Fruit fly (Drosophila melanogaster) whole organism, embryonic: ENCODE results near the gene Hsp22.

Source experiments
- Asciz ChIP-seq: fragments of 200-800 bp; sonication (Bioruptor generic); optimal IDR thresholded peaks from 2 replicates; lab custom pipeline; 2017; ENCODE audit warnings: missing biosample characterization, mild to moderate bottlenecking, missing genetic modification characterization, missing genetic modification reagents
- CG11085 ChIP-seq: fragments of 200-800 bp; sonication (Bioruptor generic); IDR thresholded peaks from 2 replicates; pipeline ENCODE4 v1.3.6; 2022; ENCODE audit warnings: missing biosample characterization, missing genetic modification characterization
- CG12769 ChIP-seq: fragments of 200-800 bp; sonication (Bioruptor generic); optimal IDR thresholded peaks from 2 replicates; lab custom pipeline; 2019; ENCODE audit warnings: missing biosample characterization, mild to moderate bottlenecking, missing genetic modification characterization, moderate library complexity
- CG1602 ChIP-seq: fragments of 200-800 bp; sonication (Bioruptor generic); optimal IDR thresholded peaks from 3 replicates; lab custom pipeline; 2016; ENCODE audit warnings: missing biosample characterization, missing genetic modification characterization
- CG30020 ChIP-seq: fragments of 200-800 bp; optimal IDR thresholded peaks from 2 replicates; lab custom pipeline; 2019; ENCODE audit warnings: missing biosample characterization, mild to moderate bottlenecking, missing genetic modification characterization, moderate library complexity
- CG34376 ChIP-seq: fragments of 200-800 bp; sonication (Bioruptor generic); optimal IDR thresholded peaks from 2 replicates; lab custom pipeline; 2018; ENCODE audit warnings: missing biosample characterization, mild to moderate bottlenecking, missing genetic modification characterization
- CG4282 ChIP-seq: fragments of 200-800 bp; sonication (Bioruptor generic); optimal IDR thresholded peaks from 2 replicates; lab custom pipeline; 2016; ENCODE audit warnings: missing biosample characterization, missing genetic modification characterization
- CG8290 ChIP-seq, 3 experiments: fragments of 200-800 bp; sonication (Bioruptor generic); optimal IDR thresholded peaks; 2 replicates each; lab custom pipeline; 2016 to 2019; ENCODE audit warnings: missing biosample characterization in 3 of 3, missing genetic modification characterization in 3 of 3, mild to moderate bottlenecking in 2 of 3, moderate library complexity in 1 of 3
- CG9797 ChIP-seq: fragments of 200-800 bp; sonication (Bioruptor generic); optimal IDR thresholded peaks from 3 replicates; lab custom pipeline; 2018; ENCODE audit warnings: missing biosample characterization, mild to moderate bottlenecking, missing genetic modification characterization
- CG9876 ChIP-seq: fragments of 200-800 bp; sonication (Bioruptor generic); optimal IDR thresholded peaks from 2 replicates; lab custom pipeline; 2016; ENCODE audit warnings: missing biosample characterization, missing genetic modification characterization
- CHES-1-like ChIP-seq: fragments of 200-800 bp; sonication (Bioruptor generic); optimal IDR thresholded peaks from 2 replicates; lab custom pipeline; 2016; ENCODE audit warnings: missing biosample characterization, missing genetic modification characterization
- D ChIP-seq, 2 experiments: fragments of 200-800 bp in 1 of 2; fragments of >200 bp in 1 of 2; sonication (Bioruptor generic) in 1 of 2; optimal IDR thresholded peaks; 2 replicates in 1 of 2; 3 replicates in 1 of 2; lab custom pipeline; 2017; ENCODE audit warnings: mild to moderate bottlenecking in 1 of 2, missing biosample characterization in 1 of 2, missing genetic modification characterization in 1 of 2, missing genetic modification reagents in 1 of 2
- ERR ChIP-seq: fragments of 200-800 bp; sonication (Bioruptor generic); optimal IDR thresholded peaks from 2 replicates; lab custom pipeline; 2016; ENCODE audit warnings: missing biosample characterization, missing genetic modification characterization
- Ets65A ChIP-seq: fragments of 200-800 bp; sonication (Bioruptor generic); peaks from one replicate; lab custom pipeline; 2016; ENCODE audit warnings: missing biosample characterization, missing genetic modification characterization
- Fer1 ChIP-seq: fragments of 200-800 bp; sonication (Bioruptor generic); optimal IDR thresholded peaks from 2 replicates; lab custom pipeline; 2017; ENCODE audit warnings: missing biosample characterization, mild to moderate bottlenecking, missing genetic modification characterization
- Hand ChIP-seq: fragments of 200-800 bp; sonication (Bioruptor generic); optimal IDR thresholded peaks from 2 replicates; lab custom pipeline; 2017; ENCODE audit warnings: mild to moderate bottlenecking, missing biosample characterization, missing genetic modification reagents, missing genetic modification characterization
- Jarid2 ChIP-seq: fragments of 200-800 bp; sonication (Bioruptor generic); optimal IDR thresholded peaks from 3 replicates; lab custom pipeline; 2017; ENCODE audit warnings: mild to moderate bottlenecking, missing biosample characterization, missing genetic modification reagents, missing genetic modification characterization
- Kr ChIP-seq: fragments of 200-800 bp; sonication (Bioruptor generic); optimal IDR thresholded peaks from 2 replicates; lab custom pipeline; 2017; ENCODE audit warnings: missing biosample characterization, mild to moderate bottlenecking, missing genetic modification characterization
- Med ChIP-seq: fragments of 200-800 bp; sonication (Bioruptor generic); peaks from one replicate; lab custom pipeline; 2016; ENCODE audit warnings: missing biosample characterization, missing genetic modification characterization, mild to moderate bottlenecking, inconsistent platforms, moderate library complexity
- Nf-YA ChIP-seq: fragments of 200-800 bp; sonication (Bioruptor generic); IDR thresholded peaks from 2 replicates; pipeline ENCODE4 v1.3.6; 2022; ENCODE audit warnings: missing biosample characterization, missing genetic modification characterization
- NfI ChIP-seq: fragments of 200-800 bp; sonication (Bioruptor generic); optimal IDR thresholded peaks from 3 replicates; lab custom pipeline; 2018; ENCODE audit warnings: missing biosample characterization, mild to moderate bottlenecking, missing genetic modification characterization, moderate library complexity
- Sry-β ChIP-seq: fragments of 200-800 bp; sonication (Bioruptor generic); optimal IDR thresholded peaks from 2 replicates; lab custom pipeline; 2018; ENCODE audit warnings: missing biosample characterization, mild to moderate bottlenecking, missing genetic modification characterization, moderate library complexity
- Taf1 ChIP-seq: fragments of 200-800 bp; sonication (Bioruptor generic); IDR thresholded peaks from 2 replicates; pipeline ENCODE4 v1.3.6; 2022; ENCODE audit warnings: missing biosample characterization, missing genetic modification characterization
- Trl ChIP-seq, 3 experiments: fragments of >200 bp in 2 of 3; fragments of 200-800 bp in 1 of 3; sonication (Bioruptor generic) in 1 of 3; optimal IDR thresholded peaks; 2 replicates in 1 of 3; 3 replicates in 2 of 3; lab custom pipeline; 2016 to 2017; ENCODE audit warnings: missing biosample characterization in 1 of 3, missing genetic modification characterization in 1 of 3
- ac ChIP-seq: fragments of 200-800 bp; sonication (Bioruptor generic); optimal IDR thresholded peaks from 3 replicates; lab custom pipeline; 2017; ENCODE audit warnings: missing biosample characterization, mild to moderate bottlenecking, missing genetic modification characterization
- ara ChIP-seq: fragments of 200-800 bp; sonication (Bioruptor generic); IDR thresholded peaks from 2 replicates; pipeline ENCODE4 v1.3.6; 2022; ENCODE audit warnings: missing biosample characterization, missing genetic modification characterization
- cato ChIP-seq: fragments of 200-800 bp; sonication (Bioruptor generic); optimal IDR thresholded peaks from 2 replicates; lab custom pipeline; 2016; ENCODE audit warnings: missing biosample characterization, missing genetic modification characterization, borderline replicate concordance
- danr ChIP-seq: fragments of 200-800 bp; sonication (Bioruptor generic); IDR thresholded peaks from 2 replicates; pipeline ENCODE4 v1.3.6; 2022; ENCODE audit warnings: missing biosample characterization, missing genetic modification characterization
- dm ChIP-seq: fragments of 200-800 bp; sonication (Bioruptor generic); optimal IDR thresholded peaks from 3 replicates; lab custom pipeline; 2016; ENCODE audit warnings: missing biosample characterization, missing genetic modification characterization
- ewg ChIP-seq: fragments of 200-800 bp; sonication (Bioruptor generic); optimal IDR thresholded peaks from 3 replicates; lab custom pipeline; 2017; ENCODE audit warnings: mild to moderate bottlenecking, missing biosample characterization, missing genetic modification reagents, missing genetic modification characterization
- fd96Cb ChIP-seq: fragments of 200-800 bp; sonication (Bioruptor generic); optimal IDR thresholded peaks from 2 replicates; lab custom pipeline; 2018; ENCODE audit warnings: missing biosample characterization, mild to moderate bottlenecking, missing genetic modification characterization, moderate library complexity
- fru ChIP-seq: fragments of >200 bp; optimal IDR thresholded peaks from 2 replicates; lab custom pipeline; 2017
- gcm ChIP-seq: fragments of 200-800 bp; sonication (Bioruptor generic); optimal IDR thresholded peaks from 2 replicates; lab custom pipeline; 2019; ENCODE audit warnings: missing biosample characterization, mild to moderate bottlenecking, missing genetic modification characterization, moderate library complexity
- grn ChIP-seq: fragments of 200-800 bp; sonication (Bioruptor generic); optimal IDR thresholded peaks from 3 replicates; lab custom pipeline; 2017; ENCODE audit warnings: missing biosample characterization, missing genetic modification characterization
- gro ChIP-seq: fragments of 200-800 bp; sonication (Bioruptor generic); optimal IDR thresholded peaks from 2 replicates; lab custom pipeline; 2016; ENCODE audit warnings: missing biosample characterization, missing genetic modification characterization
- inv ChIP-seq: fragments of 200-800 bp; sonication (Bioruptor generic); IDR thresholded peaks from 2 replicates; pipeline ENCODE4 v1.3.6; 2022; ENCODE audit warnings: missing biosample characterization, missing genetic modification characterization; ENCODE audit not compliant: partially characterized antibody
- kay ChIP-seq: fragments of 200-800 bp; sonication (Bioruptor generic); optimal IDR thresholded peaks from 2 replicates; lab custom pipeline; 2016; ENCODE audit warnings: missing biosample characterization, missing genetic modification characterization
- lbe ChIP-seq: fragments of 200-800 bp; sonication (Bioruptor generic); optimal IDR thresholded peaks from 2 replicates; lab custom pipeline; 2016; ENCODE audit warnings: missing biosample characterization, mild to moderate bottlenecking, missing genetic modification characterization
- onecut ChIP-seq: fragments of 200-800 bp; sonication (Bioruptor generic); IDR thresholded peaks from 2 replicates; pipeline ENCODE4 v1.3.6; 2022; ENCODE audit warnings: missing biosample characterization, missing genetic modification characterization
- pum ChIP-seq: fragments of 200-800 bp; sonication (Bioruptor generic); optimal IDR thresholded peaks from 2 replicates; lab custom pipeline; 2016; ENCODE audit warnings: missing biosample characterization, missing genetic modification characterization
- repo ChIP-seq: fragments of 200-800 bp; sonication (Bioruptor generic); optimal IDR thresholded peaks from 2 replicates; lab custom pipeline; 2016; ENCODE audit warnings: missing biosample characterization, missing genetic modification characterization
- stwl ChIP-seq: fragments of 200-800 bp; sonication (Bioruptor generic); optimal IDR thresholded peaks from 3 replicates; lab custom pipeline; 2018; ENCODE audit warnings: missing biosample characterization, mild to moderate bottlenecking, missing genetic modification characterization, moderate library complexity
- sug ChIP-seq: fragments of 200-800 bp; optimal IDR thresholded peaks from 2 replicates; lab custom pipeline; 2019; ENCODE audit warnings: missing biosample characterization, mild to moderate bottlenecking, missing genetic modification characterization, moderate library complexity
- tgo ChIP-seq: fragments of 200-800 bp; sonication (Bioruptor generic); IDR thresholded peaks from 3 replicates; pipeline ENCODE4 v1.3.6; 2022; ENCODE audit warnings: missing biosample characterization, missing genetic modification characterization
- tio ChIP-seq: fragments of 200-800 bp; sonication (Bioruptor generic); optimal IDR thresholded peaks from 2 replicates; lab custom pipeline; 2017; ENCODE audit warnings: missing biosample characterization, missing genetic modification characterization, inconsistent platforms
- trem ChIP-seq: fragments of 200-800 bp; optimal IDR thresholded peaks from 3 replicates; lab custom pipeline; 2019; ENCODE audit warnings: missing biosample characterization, mild to moderate bottlenecking, missing genetic modification characterization, moderate library complexity
- usp ChIP-seq: fragments of >200 bp; optimal IDR thresholded peaks from 2 replicates; lab custom pipeline; 2017; ENCODE audit warnings: missing biosample characterization, missing genetic modification characterization
- vfl ChIP-seq: fragments of 200-800 bp; sonication (Bioruptor generic); optimal IDR thresholded peaks from 2 replicates; lab custom pipeline; 2016; ENCODE audit warnings: missing biosample characterization, missing genetic modification characterization
- zfh2 ChIP-seq: fragments of 200-800 bp; sonication (Bioruptor generic); optimal IDR thresholded peaks from 2 replicates; lab custom pipeline; 2016; ENCODE audit warnings: missing biosample characterization, missing genetic modification characterization

Hsp22 gene

DNA sequence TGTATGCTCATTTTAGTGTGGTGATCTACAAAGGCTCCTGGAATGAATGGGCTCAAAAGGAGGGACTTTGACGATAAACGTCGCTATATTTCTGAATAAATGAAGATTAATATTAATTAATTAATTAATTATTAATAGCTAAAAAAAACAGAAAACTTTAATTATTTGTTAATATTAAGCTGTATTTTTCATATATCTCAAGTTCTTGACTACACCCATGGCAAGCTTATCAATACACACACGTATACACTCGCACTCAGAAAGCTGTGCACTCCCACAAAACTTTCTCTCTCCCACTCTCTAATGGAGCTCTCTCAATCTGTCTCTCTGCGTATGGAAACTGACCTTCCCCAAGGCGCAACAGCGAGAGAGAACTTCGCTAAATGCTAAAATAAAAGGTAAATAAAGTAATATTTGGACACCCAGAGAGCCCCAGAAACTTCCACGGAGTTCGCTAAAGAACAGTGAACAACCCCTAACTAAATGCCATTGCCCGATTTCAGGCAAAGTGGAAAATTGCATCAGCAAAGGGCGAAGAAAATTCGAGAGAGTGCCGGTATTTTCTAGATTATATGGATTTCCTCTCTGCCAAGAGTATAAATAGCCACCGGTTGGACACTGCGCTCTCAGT, 758 bp downstream of the Hsp22 start (continued):
- TF ChIP-seq CG1602 (GFP tag; lab: Kevin White, UChicago) (peak; percentile 28), Sry-β (GFP tag; lab: Kevin White, UChicago) (no peak), onecut (peak; percentile 40), gcm (GFP tag; lab: Kevin White, UChicago) (peak; percentile 33), CG9797 (no peak), CG9876 (no peak), fd96Cb (tag; lab: Kevin White, UChicago) (peak; percentile 61), danr (GFP tag; lab: Robert Waterston, UW) (peak; percentile 69), CG8290 (GFP tag; optimal IDR thresholded peaks at IDR 0.05; lab: Kevin White, UChicago) (no peak), CG8290 (tag; optimal IDR thresholded peaks at IDR 0.05; lab: Kevin White, UChicago) (peak in 1 of 2 experiments; percentile 57), dm (no peak), ac (no peak), NfI (GFP tag; lab: Kevin White, UChicago) (peak; percentile 67), Nf-YA (GFP tag; lab: Robert Waterston, UW) (peak; percentile 28; the same call in 1 of the 2 replicates), Trl (optimal IDR thresholded peaks at IDR 0.05; lab: Kevin White, UChicago) (peak; percentile 94 to 96), Trl (GFP tag; optimal IDR thresholded peaks at IDR 0.05; lab: Kevin White, UChicago) (peak; percentile 32), CG4282 (GFP tag; lab: Kevin White, UChicago) (no peak), tio (GFP tag; lab: Kevin White, UChicago) (no peak), repo (GFP tag; lab: Kevin White, UChicago) (no peak), Asciz (GFP tag; lab: Kevin White, UChicago) (peak; percentile 62), Ets65A (GFP tag; lab: Kevin White, UChicago) (no peak), fru (lab: Kevin White, UChicago) (no peak), CG12769 (tag; lab: Kevin White, UChicago) (no peak), Fer1 (GFP tag; lab: Kevin White, UChicago) (peak; percentile 81), usp (GFP tag; lab: Kevin White, UChicago) (no peak), inv (GFP tag; lab: Robert Waterston, UW) (no peak), vfl (GFP tag; lab: Kevin White, UChicago) (no peak), CHES-1-like (no peak), kay (GFP tag; lab: Kevin White, UChicago) (no peak), ara (peak; percentile 66; the same call in 1 of the 2 replicates), CG34376 (GFP tag; lab: Kevin White, UChicago) (peak; percentile 18), CG30020 (tag; lab: Kevin White, UChicago) (no peak), sug (tag; lab: Kevin White, UChicago) (no peak), D (optimal IDR thresholded peaks at IDR 0.05; lab: Kevin White, UChicago) (no peak), D (GFP tag; optimal IDR thresholded peaks at IDR 0.05; lab: Kevin White, UChicago) (peak; percentile 66), zfh2 (no peak), Kr (GFP tag; lab: Kevin White, UChicago) (no peak), tgo (GFP tag; lab: Robert Waterston, UW) (peak; percentile 67; the same call in 2 of the 3 replicates), ERR (GFP tag; lab: Kevin White, UChicago) (no peak), CG11085 (no peak), grn (GFP tag; lab: Kevin White, UChicago) (no peak), Hand (GFP tag; lab: Kevin White, UChicago) (peak; percentile 67), Jarid2 (peak; percentile 9), Taf1 (GFP tag; lab: Robert Waterston, UW) (peak; percentile 56; the same call in 1 of the 2 replicates), lbe (GFP tag; lab: Kevin White, UChicago) (peak; percentile 74), pum (GFP tag; lab: Kevin White, UChicago) (no peak), gro (no peak), Med (GFP tag; lab: Kevin White, UChicago) (peak; percentile 78), ewg (GFP tag; lab: Kevin White, UChicago) (peak; percentile 60), stwl (tag; lab: Kevin White, UChicago) (no peak), trem (tag; lab: Kevin White, UChicago) (peak; percentile 56), cato (GFP tag; lab: Kevin White, UChicago) (peak; percentile 18)
